Worm (Caenorhabditis elegans): ENCODE results near the gene fbxa-9.

Gene fbxa-9

DNA sequence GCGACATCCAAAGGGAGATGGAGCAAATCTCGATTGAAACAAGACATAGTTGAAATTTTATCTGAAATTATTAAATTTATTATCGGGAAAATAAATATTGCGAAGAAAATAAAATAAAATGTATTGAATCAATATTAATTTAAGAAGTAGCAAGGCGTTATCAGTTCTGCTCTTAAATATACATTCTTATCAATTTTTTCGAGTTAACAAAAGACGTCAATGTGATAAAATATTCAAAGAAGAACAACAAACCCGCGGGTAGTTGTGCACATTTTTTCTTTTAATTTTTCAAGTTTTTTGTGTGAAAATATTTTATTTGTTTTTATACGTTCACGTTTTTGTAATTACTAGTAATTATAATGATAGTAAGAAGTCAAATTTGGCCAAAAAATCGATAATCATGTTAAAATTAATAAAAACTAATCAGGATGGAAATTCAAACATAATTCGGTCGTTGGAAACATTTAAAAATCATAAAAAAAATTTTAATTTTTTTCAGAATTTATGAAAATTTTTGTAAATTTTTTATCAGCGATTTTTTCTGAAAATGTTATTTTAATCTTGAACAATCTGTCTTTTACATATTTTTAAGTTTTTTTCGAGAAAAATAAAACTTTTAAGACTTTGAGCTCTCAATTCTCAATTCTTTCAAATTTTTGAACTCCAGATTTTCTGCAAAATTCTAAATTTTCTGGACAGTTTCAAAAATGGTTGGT lies at the start of gene fbxa-9:
fbxa-9 (plus strand) TSS at position 666 of the 716 bp plus-strand sequence.
- TF ChIP-seq ama-1 (optimal IDR thresholded peaks at IDR 0.05) = no peak
- no peak for TF ChIP-seq ceh-34 (tag; optimal IDR thresholded peaks at IDR 0.05)
- TF ChIP-seq elt-2 (tag; optimal IDR thresholded peaks at IDR 0.05) = peak; percentile 79
- TF ChIP-seq ceh-45 (GFP tag; IDR thresholded peaks at IDR 0.05) = no peak
- TF ChIP-seq tbx-7 (tag; optimal IDR thresholded peaks at IDR 0.05) = no peak
- no peak for TF ChIP-seq pha-2 (tag; optimal IDR thresholded peaks at IDR 0.05)

DNA sequence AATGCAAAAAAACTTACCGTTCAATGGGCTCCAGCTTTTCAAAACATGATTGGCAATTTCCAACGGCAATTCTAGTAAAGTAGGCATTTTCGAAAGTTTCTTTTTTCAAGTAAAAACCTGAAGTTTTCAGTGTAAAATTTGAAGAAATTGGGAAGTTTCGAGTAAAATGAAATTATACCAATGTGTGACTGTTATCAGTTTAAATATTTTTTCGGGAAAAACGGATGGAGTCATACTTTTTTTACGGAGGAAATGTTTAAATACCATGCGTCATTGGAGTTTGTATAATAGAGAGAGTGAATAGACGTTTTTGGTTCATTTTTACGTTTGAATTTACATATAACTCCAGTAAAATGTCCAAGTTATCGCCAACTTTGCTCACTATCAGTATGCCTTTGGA lies 47.0 kb upstream of the fbxa-9 start, which contains the start of gene fbxa-12:
fbxa-12 (plus strand) TSS at position 301 of the 400 bp plus-strand sequence.
- TF ChIP-seq pqm-1 (tag; optimal IDR thresholded peaks at IDR 0.05) = no peak
- no peak for TF ChIP-seq ceh-45 (GFP tag; IDR thresholded peaks at IDR 0.05)

DNA sequence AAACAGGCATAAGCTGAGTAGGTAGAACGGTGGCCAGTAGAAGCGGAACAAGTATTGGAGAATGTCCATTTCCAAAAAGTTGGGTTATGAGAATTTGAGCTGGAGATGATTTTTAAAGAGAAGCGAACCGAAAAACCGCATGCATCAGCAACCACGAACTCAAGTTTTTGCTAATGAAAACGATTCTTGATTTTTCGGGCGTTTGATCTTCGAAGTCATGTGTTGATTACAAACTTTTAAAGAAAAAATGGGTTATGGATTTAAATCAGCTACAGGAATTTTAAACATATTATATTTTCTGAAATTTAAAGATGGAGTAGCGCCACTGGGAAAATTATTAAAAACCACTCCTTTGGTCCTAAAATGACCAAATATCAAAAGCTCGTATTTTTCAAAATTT lies 42.5 kb upstream of the fbxa-9 start, which contains the start of gene srd-65:
srd-65 (minus strand) TSS at position 101 of the 400 bp plus-strand sequence.
- TF ChIP-seq tbx-7 (tag; optimal IDR thresholded peaks at IDR 0.05) (no peak), dmd-4 (tag; optimal IDR thresholded peaks at IDR 0.05; ENCODE audit: borderline replicate concordance) (no peak), ceh-45 (GFP tag; IDR thresholded peaks at IDR 0.05) (no peak), mec-3 (tag; optimal IDR thresholded peaks at IDR 0.05; ENCODE audit: borderline replicate concordance) (no peak), lin-11 (tag; optimal IDR thresholded peaks at IDR 0.05) (no peak), ceh-2 (tag; optimal IDR thresholded peaks at IDR 0.05) (no peak), T23F11.4 (GFP tag; optimal IDR thresholded peaks at IDR 0.05) (no peak)

DNA sequence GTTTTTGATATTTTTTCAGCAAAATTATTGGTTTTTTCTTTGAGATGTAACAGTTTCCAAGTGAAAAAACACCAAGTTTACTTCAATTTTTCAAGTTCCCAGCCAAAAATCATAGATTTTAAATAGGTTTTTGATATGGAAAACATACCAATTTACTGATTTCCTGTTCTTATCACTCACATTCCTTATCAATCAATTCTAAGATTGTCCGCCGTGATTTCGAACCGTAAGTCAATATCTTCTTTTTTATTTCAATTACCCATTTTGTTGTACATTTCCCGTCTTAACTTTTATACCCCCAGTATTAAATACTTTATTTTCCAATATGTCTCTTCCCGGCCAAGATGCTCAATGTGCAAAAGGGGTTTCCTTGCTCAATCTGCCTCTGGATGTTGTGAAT lies 42.0 kb upstream of the fbxa-9 start, which contains the start of gene fbxa-38:
fbxa-38 (plus strand) TSS at position 195 of the 400 bp plus-strand sequence.
- TF ChIP-seq syd-9 (tag; optimal IDR thresholded peaks at IDR 0.05) (no peak), ceh-14 (tag; optimal IDR thresholded peaks at IDR 0.05) (no peak), nhr-11 (tag; optimal IDR thresholded peaks at IDR 0.05) (no peak), hlh-30 (tag; optimal IDR thresholded peaks at IDR 0.05; ENCODE audit: insufficient read depth) (no peak), elt-2 (tag; optimal IDR thresholded peaks at IDR 0.05) (peak; percentile 11)

DNA sequence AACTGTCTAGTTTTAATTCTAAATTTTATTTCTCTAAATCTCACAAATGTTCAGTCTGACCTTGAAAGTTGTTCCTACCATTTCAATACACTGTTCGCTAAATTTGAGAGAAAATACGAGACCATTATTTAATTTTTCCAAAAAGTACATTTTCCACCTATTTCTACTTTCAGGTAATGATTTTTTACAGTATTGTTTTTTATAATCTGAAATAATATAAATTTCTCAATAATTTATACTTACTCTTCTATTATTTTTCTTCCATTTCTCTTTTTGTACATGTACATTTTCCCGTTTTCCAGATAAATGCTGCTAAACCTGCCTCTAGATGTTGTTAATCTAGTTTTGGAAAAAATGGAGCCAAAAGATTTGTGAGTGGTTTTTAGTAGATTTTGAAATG lies 39.0 kb upstream of the fbxa-9 start, which contains the start of gene fbxa-62:
fbxa-62 (plus strand) TSS at position 301 of the 400 bp plus-strand sequence.
- TF ChIP-seq pha-2 (tag; optimal IDR thresholded peaks at IDR 0.05) = no peak
- no peak for TF ChIP-seq pha-4 (tag; optimal IDR thresholded peaks at IDR 0.05)
- TF ChIP-seq fkh-10 (GFP tag; optimal IDR thresholded peaks at IDR 0.05) = no peak
- TF ChIP-seq ama-1 (optimal IDR thresholded peaks at IDR 0.05) = no peak
- no peak for TF ChIP-seq lim-6 (tag; optimal IDR thresholded peaks at IDR 0.05)
- no peak for TF ChIP-seq elt-2 (tag; optimal IDR thresholded peaks at IDR 0.05)
- no peak for TF ChIP-seq dve-1 (tag; optimal IDR thresholded peaks at IDR 0.05)
- TF ChIP-seq hlh-30 (tag; optimal IDR thresholded peaks at IDR 0.05; ENCODE audit: insufficient read depth) = no peak

DNA sequence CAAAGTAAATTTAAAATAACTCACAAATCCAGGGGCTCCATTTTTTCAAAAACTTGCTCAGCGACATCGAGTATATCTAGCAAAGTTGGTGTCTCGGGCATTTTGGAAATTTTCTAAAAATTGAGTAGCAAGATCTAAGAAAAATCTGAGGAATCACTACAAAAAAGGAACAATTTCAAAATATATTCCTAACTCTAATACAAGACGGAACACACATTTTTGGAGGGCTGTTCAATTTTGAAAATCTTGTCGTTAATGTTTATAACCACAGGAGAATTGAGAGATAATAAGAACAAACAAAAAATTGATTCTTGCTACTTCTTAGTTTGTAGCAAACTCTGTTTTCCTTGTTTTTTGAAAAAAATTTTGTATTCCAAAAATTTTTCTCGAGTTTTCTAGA lies 34.1 kb upstream of the fbxa-9 start, which contains the start of gene fbxa-47:
fbxa-47 (minus strand) TSS at position 101 of the 400 bp plus-strand sequence.
- no peak for TF ChIP-seq ahr-1 (tag; optimal IDR thresholded peaks at IDR 0.05)
- no peak for TF ChIP-seq madf-2 (tag; optimal IDR thresholded peaks at IDR 0.05)
- TF ChIP-seq hlh-30 (tag; optimal IDR thresholded peaks at IDR 0.05; ENCODE audit: insufficient read depth) = no peak
- no peak for TF ChIP-seq odd-2 (tag; optimal IDR thresholded peaks at IDR 0.05)
- TF ChIP-seq Y22D7AL.16 (tag; optimal IDR thresholded peaks at IDR 0.05) = no peak
- TF ChIP-seq zip-5 (tag; optimal IDR thresholded peaks at IDR 0.05) = no peak
- no peak for TF ChIP-seq pat-9 (tag; optimal IDR thresholded peaks at IDR 0.05)
- no peak for TF ChIP-seq ets-4 (tag; optimal IDR thresholded peaks at IDR 0.05)
- no peak for TF ChIP-seq ceh-24 (tag; optimal IDR thresholded peaks at IDR 0.05)
- no peak for TF ChIP-seq pax-1 (tag; optimal IDR thresholded peaks at IDR 0.05)
- no peak for TF ChIP-seq fax-1 (tag; optimal IDR thresholded peaks at IDR 0.05)
- no peak for TF ChIP-seq pha-2 (tag; optimal IDR thresholded peaks at IDR 0.05)

Measured in whole organism, late embryonic.